Fruit fly (Drosophila melanogaster): ENCODE measurements around the gene Task6.
A peak's percentile ranks its signal among the peaks of the same experiment; 100 is the strongest.

Gene Task6

dm6 chr3R:13721998-13722397 is 47.7 kb upstream of the Task6 start:
- no peak for TF ChIP-seq CG13123 (GFP tag; optimal IDR thresholded peaks at IDR 0.05)
- TF ChIP-seq bbx (GFP tag; IDR thresholded peaks at IDR 0.05; ENCODE audit: partially characterized antibody): no peak
- no peak for TF ChIP-seq CG8478 (optimal IDR thresholded peaks at IDR 0.05)
- TF ChIP-seq CG8281 (tag; optimal IDR thresholded peaks at IDR 0.05): no peak
- no peak for TF ChIP-seq stwl (tag; optimal IDR thresholded peaks at IDR 0.05)
- TF ChIP-seq CG3407 (GFP tag; optimal IDR thresholded peaks at IDR 0.05): no peak
- TF ChIP-seq Pdp1 (GFP tag; optimal IDR thresholded peaks at IDR 0.05): peak in 1 of 2 experiments; percentile 91

- peak; percentile 77 for TF ChIP-seq CG17829 (tag; optimal IDR thresholded peaks at IDR 0.05)
- TF ChIP-seq CG13123 (GFP tag; optimal IDR thresholded peaks at IDR 0.05): no peak
- TF ChIP-seq Mes4 (GFP tag; optimal IDR thresholded peaks at IDR 0.05): no peak
- TF ChIP-seq CG10959 (GFP tag; IDR thresholded peaks at IDR 0.05): 0 out of 2 replicates have a peak, but pooled peaks have one; percentile 12
Observed at dm6 chr3R:13720798-13721197, 46.5 kb upstream of the Task6 start.

- 0 out of 4 replicates have a peak, but pooled peaks have one; percentile 32 for TF ChIP-seq chinmo (GFP tag; IDR thresholded peaks at IDR 0.05; ENCODE audit: partially characterized antibody)
- TF ChIP-seq CG2712 (tag; optimal IDR thresholded peaks at IDR 0.05): no peak
- 0 out of 2 replicates have a peak, but pooled peaks have one; percentile 10 for TF ChIP-seq ara (GFP tag; IDR thresholded peaks at IDR 0.05)
- TF ChIP-seq twi (tag; optimal IDR thresholded peaks at IDR 0.05): peak; percentile 98
- TF ChIP-seq CG2199 (GFP tag; IDR thresholded peaks at IDR 0.05): peak; percentile 74; the same call in 1 of the 3 replicates
- TF ChIP-seq crol (GFP tag; IDR thresholded peaks at IDR 0.05): peak; percentile 28
- TF ChIP-seq Six4 (GFP tag; optimal IDR thresholded peaks at IDR 0.05): no peak
- peak; percentile 65 for TF ChIP-seq Med (GFP tag)
Observed at dm6 chr3R:13719053-13719452, 44.7 kb upstream of the Task6 start.

DNA sequence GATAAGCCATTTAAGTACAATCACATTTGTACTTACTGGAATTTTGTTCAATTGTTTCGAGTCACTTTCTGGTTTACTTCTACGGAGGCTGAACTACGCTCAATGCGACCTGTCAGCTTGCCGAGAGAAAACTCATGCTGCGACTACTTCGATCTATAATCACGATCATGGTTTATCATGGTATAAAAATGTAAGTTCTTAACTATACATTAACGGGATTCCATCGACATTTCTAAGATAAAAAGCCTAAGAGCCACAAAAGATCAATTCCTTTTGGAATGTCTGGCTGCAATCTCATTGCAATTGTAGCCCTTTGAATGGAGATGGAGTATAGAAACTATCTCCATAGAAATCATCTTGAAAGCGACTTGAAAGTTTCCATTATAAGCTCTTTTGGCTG is 43.7 kb upstream of the Task6 start, which contains the start of gene Ubc87F:
Gene Ubc87F, minus strand, starts transcription at position 101 of the 400 bp plus-strand sequence.
- TF ChIP-seq Dip3 (GFP tag; optimal IDR thresholded peaks at IDR 0.05) (no peak), sens (GFP tag) (peak; percentile 9)

DNA sequence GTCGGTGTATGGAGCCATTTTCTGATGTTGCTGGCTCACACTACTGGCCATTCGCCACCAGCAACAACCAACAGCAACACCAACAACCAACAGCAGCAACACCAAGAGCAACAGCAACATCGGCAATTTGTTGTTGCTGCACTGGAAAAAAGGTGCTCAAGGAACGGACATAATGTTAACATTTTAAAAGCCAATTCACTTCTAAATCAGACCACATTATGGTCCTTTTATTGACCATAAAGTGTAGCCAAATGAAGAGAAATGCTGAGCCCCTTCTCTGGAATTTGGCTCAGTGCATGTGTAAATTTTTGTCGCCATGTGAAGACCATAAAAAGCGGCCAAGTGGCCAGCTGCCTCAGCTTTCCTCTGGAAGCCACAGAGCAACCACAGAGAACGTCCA is 42.5 kb upstream of the Task6 start:
- TF ChIP-seq jing (GFP tag; optimal IDR thresholded peaks at IDR 0.05): no peak
- TF ChIP-seq pum (GFP tag; optimal IDR thresholded peaks at IDR 0.05): peak; percentile 17
- TF ChIP-seq CG14014 (GFP tag; IDR thresholded peaks at IDR 0.05): peak; percentile 31; the same call in 1 of the 2 replicates
- no peak for TF ChIP-seq tup (GFP tag; optimal IDR thresholded peaks at IDR 0.05)
- peak; percentile 1 for TF ChIP-seq corto (GFP tag; optimal IDR thresholded peaks at IDR 0.05)
- TF ChIP-seq CG34422 (GFP tag; IDR thresholded peaks at IDR 0.05): no peak
- peak; percentile 62 for TF ChIP-seq sisA (GFP tag; IDR thresholded peaks at IDR 0.05)
- peak; percentile 18; the same call in 1 of the 3 replicates for TF ChIP-seq zfh1 (GFP tag; IDR thresholded peaks at IDR 0.05)
- TF ChIP-seq Atf3 (GFP tag; optimal IDR thresholded peaks at IDR 0.05): no peak
- TF ChIP-seq ap (GFP tag; IDR thresholded peaks at IDR 0.05): peak; percentile 17; the same call in 1 of the 2 replicates
- TF ChIP-seq lov (optimal IDR thresholded peaks at IDR 0.05): no peak
- no peak for TF ChIP-seq lov (GFP tag; IDR thresholded peaks at IDR 0.05)
- TF ChIP-seq ken (GFP tag; IDR thresholded peaks at IDR 0.05): peak; percentile 62; the same call in 2 of the 3 replicates
- no peak for TF ChIP-seq hb (GFP tag; IDR thresholded peaks at IDR 0.05; ENCODE audit: partially characterized antibody)
- TF ChIP-seq Dll (GFP tag; IDR thresholded peaks at IDR 0.05; ENCODE audit: partially characterized antibody): no peak
- no peak for TF ChIP-seq chn (GFP tag; optimal IDR thresholded peaks at IDR 0.05)
- TF ChIP-seq CG17328 (GFP tag; IDR thresholded peaks at IDR 0.05): peak; percentile 60
- peak; percentile 39 for TF ChIP-seq CG13624 (GFP tag; optimal IDR thresholded peaks at IDR 0.05)
- no peak for TF ChIP-seq trem (tag; optimal IDR thresholded peaks at IDR 0.05)
- peak; percentile 74 for TF ChIP-seq bab2 (GFP tag; optimal IDR thresholded peaks at IDR 0.05)
- peak; percentile 75 for TF ChIP-seq nmo (GFP tag; optimal IDR thresholded peaks at IDR 0.05)
- no peak for TF ChIP-seq bcd (GFP tag; optimal IDR thresholded peaks at IDR 0.05)
- no peak for TF ChIP-seq Nf-YB (GFP tag; optimal IDR thresholded peaks at IDR 0.05)
- TF ChIP-seq CG12071 (GFP tag; optimal IDR thresholded peaks at IDR 0.05): no peak
- peak; percentile 12 to 64 for TF ChIP-seq Pdp1 (GFP tag; optimal IDR thresholded peaks at IDR 0.05)
- TF ChIP-seq CG6689 (GFP tag; IDR thresholded peaks at IDR 0.05): peak; percentile 39; the same call in 1 of the 2 replicates
